Worm (Caenorhabditis elegans): ENCODE measurements around the gene lgc-58.

ce11 chrX:6088718-6089117 is 13.4 kb downstream of the lgc-58 start:
- TF ChIP-seq snpc-4 (tag; optimal IDR thresholded peaks at IDR 0.05) = no peak
- TF ChIP-seq peb-1 (tag; optimal IDR thresholded peaks at IDR 0.05) = no peak
- no peak for TF ChIP-seq ztf-11 (tag; optimal IDR thresholded peaks at IDR 0.05)
- no peak for TF ChIP-seq unc-62 (GFP tag; optimal IDR thresholded peaks at IDR 0.05)
- no peak for TF ChIP-seq ztf-1 (GFP tag; conservative IDR thresholded peaks at IDR 0.05)
- no peak for TF ChIP-seq nhr-12 (tag; optimal IDR thresholded peaks at IDR 0.05)
- no peak for TF ChIP-seq skn-1 (tag; optimal IDR thresholded peaks at IDR 0.05)
- TF ChIP-seq lin-39 (tag; optimal IDR thresholded peaks at IDR 0.05) = no peak
